Worm (Caenorhabditis elegans) whole organism, late embryonic: Measurements from ENCODE around the gene Y49F6B.9.

Experiments used
- C38D4.7 ChIP-seq: fragments of 200-800 bp; sonication (Bioruptor generic); optimal IDR thresholded peaks from 2 replicates; lab custom pipeline; 2018; ENCODE audit warnings: mild to moderate bottlenecking, missing genetic modification characterization, moderate library complexity, missing compliant biosample characterization
- F13H6.1 ChIP-seq: sonication (generic microtip); optimal IDR thresholded peaks from 2 replicates; lab custom pipeline; 2016; ENCODE audit warnings: missing genetic modification characterization, missing compliant biosample characterization
- T23F11.4 ChIP-seq: fragments of 200-800 bp; sonication (Bioruptor generic); optimal IDR thresholded peaks from 2 replicates; lab custom pipeline; 2018; ENCODE audit warnings: mild to moderate bottlenecking, missing genetic modification characterization, missing compliant biosample characterization
- Y22D7AL.16 ChIP-seq: sonication (generic microtip); optimal IDR thresholded peaks from 2 replicates; lab custom pipeline; 2016; ENCODE audit warnings: missing genetic modification characterization, missing compliant biosample characterization
- ceh-18 ChIP-seq: sonication (generic microtip); optimal IDR thresholded peaks from 2 replicates; lab custom pipeline; 2016; ENCODE audit warnings: missing genetic modification characterization, missing compliant biosample characterization
- ceh-34 ChIP-seq: sonication (generic microtip); optimal IDR thresholded peaks from 2 replicates; lab custom pipeline; 2016; ENCODE audit warnings: mild to moderate bottlenecking, missing genetic modification characterization, missing compliant biosample characterization
- ceh-48 ChIP-seq: sonication (generic microtip); optimal IDR thresholded peaks from 2 replicates; lab custom pipeline; 2016; ENCODE audit warnings: missing genetic modification characterization, inconsistent platforms, missing compliant biosample characterization
- ceh-9 ChIP-seq: sonication (generic microtip); optimal IDR thresholded peaks from 2 replicates; lab custom pipeline; 2016; ENCODE audit warnings: mild to moderate bottlenecking, missing genetic modification characterization, inconsistent platforms, missing compliant biosample characterization
- dve-1 ChIP-seq: sonication (generic microtip); optimal IDR thresholded peaks from 2 replicates; lab custom pipeline; 2017; ENCODE audit warnings: antibody characterized with exemption, mild to moderate bottlenecking, missing genetic modification characterization, missing compliant biosample characterization
- elt-4 ChIP-seq: sonication (generic microtip); optimal IDR thresholded peaks from 2 replicates; lab custom pipeline; 2016; ENCODE audit warnings: missing genetic modification characterization, missing compliant biosample characterization
- ets-4 ChIP-seq: sonication (generic microtip); optimal IDR thresholded peaks from 2 replicates; lab custom pipeline; 2016; ENCODE audit warnings: missing genetic modification characterization, missing compliant biosample characterization
- fax-1 ChIP-seq: sonication (generic microtip); optimal IDR thresholded peaks from 2 replicates; lab custom pipeline; 2016; ENCODE audit warnings: missing genotype, missing genetic modification characterization, missing compliant biosample characterization
- fkh-10 ChIP-seq: fragments of 150-350 bp; optimal IDR thresholded peaks from 2 replicates; lab custom pipeline; 2014; ENCODE audit warnings: missing biosample characterization, missing genetic modification reagents, missing genetic modification characterization
- fkh-6 ChIP-seq: sonication (generic microtip); optimal IDR thresholded peaks from 2 replicates; lab custom pipeline; 2016; ENCODE audit warnings: missing genetic modification characterization, missing compliant biosample characterization
- gmeb-2 ChIP-seq: sonication (generic microtip); optimal IDR thresholded peaks from 2 replicates; lab custom pipeline; 2016; ENCODE audit warnings: missing genetic modification characterization, inconsistent platforms, missing compliant biosample characterization
- hlh-8 ChIP-seq: sonication (generic microtip); optimal IDR thresholded peaks from 2 replicates; lab custom pipeline; 2016; ENCODE audit warnings: missing genotype, missing genetic modification characterization, missing compliant biosample characterization
- lin-11 ChIP-seq: fragments of 200-800 bp; sonication (Bioruptor generic); optimal IDR thresholded peaks from 2 replicates; lab custom pipeline; 2018; ENCODE audit warnings: mild to moderate bottlenecking, missing genetic modification characterization, missing compliant biosample characterization
- madf-2 ChIP-seq: sonication (generic microtip); optimal IDR thresholded peaks from 2 replicates; lab custom pipeline; 2017; ENCODE audit warnings: missing genetic modification characterization, missing compliant biosample characterization
- mec-3 ChIP-seq: sonication (generic microtip); optimal IDR thresholded peaks from 2 replicates; lab custom pipeline; 2016; ENCODE audit warnings: borderline replicate concordance, missing genetic modification characterization, missing compliant biosample characterization
- nhr-232 ChIP-seq: sonication (generic microtip); optimal IDR thresholded peaks from 2 replicates; lab custom pipeline; 2016; ENCODE audit warnings: missing genetic modification characterization, missing compliant biosample characterization
- odd-2 ChIP-seq: sonication (generic microtip); optimal IDR thresholded peaks from 2 replicates; lab custom pipeline; 2017; ENCODE audit warnings: antibody characterized with exemption, mild to moderate bottlenecking, missing genetic modification characterization, missing compliant biosample characterization
- pat-9 ChIP-seq: fragments of 200-800 bp; sonication (Bioruptor generic); optimal IDR thresholded peaks from 2 replicates; lab custom pipeline; 2018; ENCODE audit warnings: mild to moderate bottlenecking, missing genetic modification characterization, moderate library complexity, missing compliant biosample characterization
- sox-2 ChIP-seq: fragments of 200-800 bp; sonication (Bioruptor generic); IDR thresholded peaks from 2 replicates; pipeline ENCODE4 v1.3.6; 2022; ENCODE audit warnings: missing genetic modification reagents, missing genetic modification characterization, missing compliant biosample characterization
- sox-4 ChIP-seq: sonication (generic microtip); optimal IDR thresholded peaks from 2 replicates; lab custom pipeline; 2017; ENCODE audit warnings: mild to moderate bottlenecking, missing genetic modification characterization, inconsistent platforms, missing compliant biosample characterization
- syd-9 ChIP-seq: sonication (generic microtip); optimal IDR thresholded peaks from 2 replicates; lab custom pipeline; 2016; ENCODE audit warnings: mild to moderate bottlenecking, missing genetic modification characterization, moderate library complexity, missing compliant biosample characterization
- unc-3 ChIP-seq, 2 experiments: fragments of 200-800 bp in 1 of 2; sonication (Bioruptor generic) in 1 of 2; sonication (generic microtip) in 1 of 2; conservative IDR thresholded peaks in 1 of 2; optimal IDR thresholded peaks in 1 of 2; 2 replicates each; pipeline versions ENCODE4 v1.3.6 to Lab custom; 2016 to 2022; ENCODE audit warnings: missing compliant biosample characterization in 2 of 2, missing genetic modification characterization in 2 of 2, missing genetic modification reagents in 1 of 2
- unc-42 ChIP-seq: sonication (generic microtip); optimal IDR thresholded peaks from 2 replicates; lab custom pipeline; 2016; ENCODE audit warnings: missing genotype, missing genetic modification characterization, missing compliant biosample characterization

Gene Y49F6B.9

ce11 chrII:3446647-3447046 is 52.5 kb downstream of the Y49F6B.9 start, which contains the start of the genes C16C8.20 and gldi-6:
TSS of gene C16C8.20 (plus strand) at chrII:3446947.
TSS of gene gldi-6 (plus strand) at chrII:3446947.
- TF ChIP-seq Y22D7AL.16 (tag; lab: Kevin White, UChicago) (no peak), hlh-8 (tag; lab: Kevin White, UChicago) (no peak), elt-4 (tag; lab: Kevin White, UChicago) (no peak), sox-2 (GFP tag; lab: Robert Waterston, UW) (no peak), ceh-34 (tag; lab: Kevin White, UChicago) (no peak), F13H6.1 (tag; lab: Kevin White, UChicago) (no peak)

- TF ChIP-seq ets-4 (tag; lab: Kevin White, UChicago) (no peak), unc-3 (GFP tag; conservative IDR thresholded peaks at IDR 0.05; lab: Robert Waterston, UW) (no peak), unc-3 (tag; optimal IDR thresholded peaks at IDR 0.05; lab: Kevin White, UChicago) (no peak), lin-11 (tag; lab: Kevin White, UChicago) (no peak), unc-42 (tag; lab: Kevin White, UChicago) (no peak), ceh-9 (tag; lab: Kevin White, UChicago) (no peak)
These were observed 53.8 kb downstream of the Y49F6B.9 start, which contains the start of the genes C16C8.5 and C16C8.16 for ce11 chrII:3445285-3445806. TSS of gene C16C8.5 (minus strand) at chrII:3445385. TSS of gene C16C8.16 (plus strand) at chrII:3445756.

ce11 chrII:3444280-3444679 is 54.9 kb downstream of the Y49F6B.9 start, which contains the start of gene C16C8.4:
TSS of gene C16C8.4 (minus strand) at chrII:3444380.
- no peak for TF ChIP-seq unc-42 (tag; lab: Kevin White, UChicago)
- TF ChIP-seq ceh-9 (tag; lab: Kevin White, UChicago) = no peak
- no peak for TF ChIP-seq odd-2 (tag; lab: Kevin White, UChicago)
- TF ChIP-seq gmeb-2 (tag; lab: Kevin White, UChicago) = no peak
- TF ChIP-seq fax-1 = no peak
- TF ChIP-seq mec-3 (tag; lab: Kevin White, UChicago) = no peak
- no peak for TF ChIP-seq sox-4 (tag; lab: Kevin White, UChicago)
- no peak for TF ChIP-seq C38D4.7 (GFP tag; lab: Kevin White, UChicago)
- TF ChIP-seq dve-1 (tag; lab: Kevin White, UChicago) = no peak
- no peak for TF ChIP-seq ceh-48 (tag; lab: Kevin White, UChicago)
- no peak for TF ChIP-seq fkh-6
- no peak for TF ChIP-seq madf-2 (tag; lab: Kevin White, UChicago)
- TF ChIP-seq elt-4 (tag; lab: Kevin White, UChicago) = no peak
- no peak for TF ChIP-seq pat-9 (tag; lab: Kevin White, UChicago)
- TF ChIP-seq nhr-232 (tag; lab: Kevin White, UChicago) = no peak
- TF ChIP-seq ceh-18 (tag; lab: Kevin White, UChicago) = no peak
- no peak for TF ChIP-seq syd-9
- TF ChIP-seq fkh-10 (GFP tag; lab: Kevin White, UChicago) = no peak
- no peak for TF ChIP-seq T23F11.4
- TF ChIP-seq, all 69 proteins: peak for 0
